Worm (Caenorhabditis elegans): Measurements from ENCODE around the gene egl-26.

The egl-26 gene

DNA sequence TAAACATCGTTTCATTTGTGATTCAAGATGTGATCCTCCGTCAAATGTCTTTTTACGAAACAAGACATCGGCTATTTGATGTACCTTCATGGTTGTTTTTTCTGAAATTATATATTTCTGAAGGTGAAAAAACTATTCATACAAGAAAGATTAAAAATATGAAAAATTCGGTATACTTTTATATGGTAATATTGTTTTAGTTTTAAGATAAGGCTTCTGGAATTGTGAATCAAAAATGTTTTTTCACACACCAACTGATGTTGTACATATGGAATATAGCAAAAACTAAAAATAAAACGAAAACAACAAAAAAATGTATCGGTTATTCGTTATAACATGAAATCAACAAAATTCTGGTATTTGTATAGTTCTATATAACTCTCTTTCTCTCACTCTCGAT is 32.2 kb upstream of the egl-26 start, which contains the start of gene F23F1.6:
Gene F23F1.6 (minus strand): TSS at position 101 of the 400 bp plus-strand sequence.
- TF ChIP-seq zip-8 (tag; optimal IDR thresholded peaks at IDR 0.05) (no peak), drap-1 (GFP tag; optimal IDR thresholded peaks at IDR 0.05) (no peak), hlh-1 (tag; optimal IDR thresholded peaks at IDR 0.05) (no peak), lin-32 (GFP tag; optimal IDR thresholded peaks at IDR 0.05) (no peak), ceh-83 (GFP tag; optimal IDR thresholded peaks at IDR 0.05) (no peak), flh-1 (GFP tag; optimal IDR thresholded peaks at IDR 0.05) (no peak), tbx-8 (GFP tag; optimal IDR thresholded peaks at IDR 0.05) (no peak), ceh-43 (GFP tag; optimal IDR thresholded peaks at IDR 0.05) (no peak), ceh-39 (tag; optimal IDR thresholded peaks at IDR 0.05) (no peak), elt-3 (tag; optimal IDR thresholded peaks at IDR 0.05) (no peak), ham-2 (GFP tag; optimal IDR thresholded peaks at IDR 0.05) (no peak)

DNA sequence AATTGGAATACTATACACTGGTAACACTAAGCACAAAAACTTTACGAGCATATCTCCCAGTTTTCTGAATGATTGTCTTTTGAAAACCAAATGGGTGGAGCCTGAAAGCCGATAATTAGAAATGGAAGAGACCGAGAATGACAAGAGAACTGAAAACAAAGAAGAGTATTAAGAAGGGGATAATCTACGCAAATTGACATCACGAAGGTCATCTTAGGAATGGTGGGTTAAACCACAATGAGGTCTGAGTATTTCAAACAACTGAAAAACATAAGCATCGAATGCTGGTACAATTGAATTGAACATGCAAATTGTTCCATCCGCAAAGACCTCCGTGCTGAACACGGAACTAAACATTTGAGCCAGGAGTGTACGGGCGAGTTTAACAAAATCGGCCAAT is 30.0 kb upstream of the egl-26 start, which contains the start of gene spp-24:
Gene spp-24 (minus strand): TSS at position 101 of the 400 bp plus-strand sequence.
- TF ChIP-seq nhr-28 (tag; optimal IDR thresholded peaks at IDR 0.05) = no peak

DNA sequence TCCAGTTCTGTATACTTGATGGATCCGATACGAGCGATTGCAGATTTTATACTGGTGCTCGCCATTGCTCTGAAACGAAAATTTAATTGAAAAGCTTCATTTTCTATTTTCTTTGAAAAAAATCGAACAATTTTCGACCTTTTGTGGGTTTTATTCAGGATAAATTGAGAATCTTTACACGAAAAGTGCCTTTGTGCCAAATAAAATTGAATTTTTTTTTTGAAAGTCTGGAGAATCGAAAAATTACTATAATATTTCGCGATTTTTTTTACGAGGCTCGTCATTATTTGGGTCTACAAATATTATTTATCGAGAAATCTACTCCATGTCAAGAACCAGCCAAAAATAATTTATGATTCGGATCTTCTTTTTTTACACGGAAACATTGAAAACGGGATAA is 27.5 kb upstream of the egl-26 start, which contains the start of gene F23F1.10:
Gene F23F1.10 (minus strand): TSS at position 69 of the 400 bp plus-strand sequence.
- TF ChIP-seq sem-2 (GFP tag; optimal IDR thresholded peaks at IDR 0.05) (no peak), bed-3 (GFP tag; optimal IDR thresholded peaks at IDR 0.05) (no peak), tbx-8 (GFP tag; optimal IDR thresholded peaks at IDR 0.05) (no peak), unc-120 (tag; optimal IDR thresholded peaks at IDR 0.05; ENCODE audit: poor library complexity, severe bottlenecking) (no peak), nhr-28 (tag; optimal IDR thresholded peaks at IDR 0.05) (no peak), elt-1 (tag; optimal IDR thresholded peaks at IDR 0.05; ENCODE audit: borderline replicate concordance, insufficient read depth) (no peak), mep-1 (tag; optimal IDR thresholded peaks at IDR 0.05) (no peak), nhr-237 (tag; optimal IDR thresholded peaks at IDR 0.05) (no peak)

DNA sequence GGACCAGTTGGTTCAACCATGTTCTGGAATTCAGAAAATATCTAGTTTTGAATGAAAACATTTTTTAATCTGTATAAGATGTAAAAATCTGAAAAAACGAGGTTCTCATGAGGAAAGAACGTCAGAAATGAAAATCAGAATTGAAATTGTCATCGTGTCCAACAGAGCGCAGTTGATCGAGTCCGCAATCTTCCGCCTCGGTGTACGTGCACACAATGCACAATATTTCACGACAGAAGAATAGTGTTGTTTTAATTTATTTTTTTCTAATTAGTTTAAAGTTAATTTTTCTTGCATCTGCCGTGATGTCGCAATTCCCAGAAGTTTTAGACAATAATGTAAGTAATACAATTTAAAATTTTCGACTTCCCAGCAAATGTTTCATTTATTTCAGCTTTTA is 25.8 kb upstream of the egl-26 start, which contains the start of gene nfyc-1:
Gene nfyc-1 (plus strand): TSS at position 268 of the 400 bp plus-strand sequence.
- TF ChIP-seq M03D4.4 (tag; optimal IDR thresholded peaks at IDR 0.05) = no peak
- peak; percentile 50 for TF ChIP-seq lin-13 (tag; optimal IDR thresholded peaks at IDR 0.05)
- TF ChIP-seq ceh-39 (tag; optimal IDR thresholded peaks at IDR 0.05) = no peak
- no peak for TF ChIP-seq nhr-76 (tag; optimal IDR thresholded peaks at IDR 0.05)
- TF ChIP-seq nhr-28 (tag; optimal IDR thresholded peaks at IDR 0.05) = no peak
- TF ChIP-seq tbx-8 (GFP tag; optimal IDR thresholded peaks at IDR 0.05) = no peak
- no peak for TF ChIP-seq mab-5 (tag; optimal IDR thresholded peaks at IDR 0.05)
- peak; percentile 66 for TF ChIP-seq mep-1 (tag; optimal IDR thresholded peaks at IDR 0.05)
- no peak for TF ChIP-seq elt-3 (tag; optimal IDR thresholded peaks at IDR 0.05)
- TF ChIP-seq unc-62 (GFP tag; optimal IDR thresholded peaks at IDR 0.05) = no peak
- TF ChIP-seq nhr-12 (tag; optimal IDR thresholded peaks at IDR 0.05) = no peak
- no peak for TF ChIP-seq ceh-43 (GFP tag; optimal IDR thresholded peaks at IDR 0.05)
- peak; percentile 74 for TF ChIP-seq pha-4 (tag; optimal IDR thresholded peaks at IDR 0.05)
- no peak for TF ChIP-seq lin-32 (GFP tag; optimal IDR thresholded peaks at IDR 0.05)
- TF ChIP-seq ztf-11 (tag; optimal IDR thresholded peaks at IDR 0.05) = no peak
- TF ChIP-seq flh-1 (GFP tag; optimal IDR thresholded peaks at IDR 0.05) = no peak
- TF ChIP-seq lsy-2 (tag; optimal IDR thresholded peaks at IDR 0.05) = peak; percentile 57
- TF ChIP-seq blmp-1 (tag; optimal IDR thresholded peaks at IDR 0.05) = no peak
- no peak for TF ChIP-seq unc-39 (tag; optimal IDR thresholded peaks at IDR 0.05)
- TF ChIP-seq ham-2 (GFP tag; optimal IDR thresholded peaks at IDR 0.05) = no peak
- TF ChIP-seq bed-3 (GFP tag; optimal IDR thresholded peaks at IDR 0.05) = no peak
- no peak for TF ChIP-seq cnd-1 (tag; optimal IDR thresholded peaks at IDR 0.05)
- no peak for TF ChIP-seq mls-2 (tag; optimal IDR thresholded peaks at IDR 0.05)
- peak; percentile 51 for TF ChIP-seq nhr-237 (tag; optimal IDR thresholded peaks at IDR 0.05)
- no peak for TF ChIP-seq ceh-83 (GFP tag; optimal IDR thresholded peaks at IDR 0.05)
- TF ChIP-seq unc-120 (tag; optimal IDR thresholded peaks at IDR 0.05; ENCODE audit: poor library complexity, severe bottlenecking) = no peak
- no peak for TF ChIP-seq hlh-1 (tag; optimal IDR thresholded peaks at IDR 0.05)
- TF ChIP-seq nhr-2 (tag; optimal IDR thresholded peaks at IDR 0.05) = no peak
- TF ChIP-seq snpc-4 (tag; optimal IDR thresholded peaks at IDR 0.05) = no peak
- no peak for TF ChIP-seq elt-1 (tag; optimal IDR thresholded peaks at IDR 0.05; ENCODE audit: borderline replicate concordance, insufficient read depth)
- TF ChIP-seq zip-8 (tag; optimal IDR thresholded peaks at IDR 0.05) = no peak
- TF ChIP-seq sptf-1 (tag; optimal IDR thresholded peaks at IDR 0.05) = no peak
- TF ChIP-seq sem-2 (GFP tag; optimal IDR thresholded peaks at IDR 0.05) = no peak
- no peak for TF ChIP-seq drap-1 (GFP tag; optimal IDR thresholded peaks at IDR 0.05)
- peak; percentile 90 for TF ChIP-seq ces-1 (GFP tag; optimal IDR thresholded peaks at IDR 0.05)
